Worm (Caenorhabditis elegans) whole organism, L3 larva: ENCODE data around the gene arx-3.

Experiments
- ZK546.5 ChIP-seq: sonication (generic microtip); optimal IDR thresholded peaks from 2 replicates; lab custom pipeline; 2017; ENCODE audit warnings: missing biosample characterization, missing genetic modification characterization
- ceh-82 ChIP-seq: fragments of 150-350 bp; optimal IDR thresholded peaks from 2 replicates; lab custom pipeline; 2014; ENCODE audit warnings: missing biosample characterization, missing genetic modification characterization
- nfya-1 ChIP-seq: sonication (generic microtip); optimal IDR thresholded peaks from 2 replicates; lab custom pipeline; 2017; ENCODE audit warnings: missing genetic modification characterization, mild to moderate bottlenecking, missing compliant biosample characterization, antibody characterized with exemption, moderate library complexity; ENCODE audit not compliant: insufficient read depth
- pha-4 ChIP-seq: fragments of 150-350 bp; optimal IDR thresholded peaks from 2 replicates; lab custom pipeline; 2014; ENCODE audit warnings: missing biosample characterization, missing genetic modification reagents, missing genetic modification characterization
- snpc-4 ChIP-seq: fragments of 150-350 bp; optimal IDR thresholded peaks from 2 replicates; lab custom pipeline; 2014; ENCODE audit warnings: missing biosample characterization, missing genetic modification characterization
- unc-39 ChIP-seq: sonication (generic microtip); optimal IDR thresholded peaks from 4 replicates; lab custom pipeline; 2017; ENCODE audit warnings: missing biosample characterization, missing genetic modification characterization

ce11 chrIII:12087564-12087963, 29.3 kb upstream of the arx-3 start:
- no peak for TF ChIP-seq unc-39 (tag; lab: Kevin White, UChicago)
- TF ChIP-seq ZK546.5 (tag; lab: Kevin White, UChicago): no peak
- TF ChIP-seq pha-4: no peak
- no peak for TF ChIP-seq snpc-4 (tag; lab: Kevin White, UChicago)
- TF ChIP-seq ceh-82 (tag; lab: Kevin White, UChicago): no peak
- TF ChIP-seq nfya-1 (tag; lab: Kevin White, UChicago): no peak
